Worm (Caenorhabditis elegans) whole organism, late embryonic: ENCODE data around the gene htas-1.

ENCODE experiments used
- F13H6.1 ChIP-seq: sonication (generic microtip); optimal IDR thresholded peaks from 2 replicates; lab custom pipeline; 2016; ENCODE audit warnings: missing genetic modification characterization, missing compliant biosample characterization
- K02D7.2 ChIP-seq: sonication (generic microtip); optimal IDR thresholded peaks from 2 replicates; lab custom pipeline; 2017; ENCODE audit warnings: mild to moderate bottlenecking, missing genetic modification characterization, missing compliant biosample characterization
- T23F11.4 ChIP-seq: fragments of 200-800 bp; sonication (Bioruptor generic); optimal IDR thresholded peaks from 2 replicates; lab custom pipeline; 2018; ENCODE audit warnings: mild to moderate bottlenecking, missing genetic modification characterization, missing compliant biosample characterization
- ahr-1 ChIP-seq: sonication (generic microtip); optimal IDR thresholded peaks from 2 replicates; lab custom pipeline; 2016; ENCODE audit warnings: missing genetic modification characterization, missing compliant biosample characterization
- ama-1 ChIP-seq: fragments of 150-350 bp; optimal IDR thresholded peaks from 2 replicates; lab custom pipeline; 2014
- ceh-18 ChIP-seq: sonication (generic microtip); optimal IDR thresholded peaks from 2 replicates; lab custom pipeline; 2016; ENCODE audit warnings: missing genetic modification characterization, missing compliant biosample characterization
- ceh-19 ChIP-seq: fragments of 200-800 bp; sonication (Bioruptor generic); optimal IDR thresholded peaks from 2 replicates; lab custom pipeline; 2018; ENCODE audit warnings: mild to moderate bottlenecking, missing genetic modification characterization, missing compliant biosample characterization
- ceh-2 ChIP-seq: sonication (generic microtip); optimal IDR thresholded peaks from 2 replicates; lab custom pipeline; 2016; ENCODE audit warnings: missing genotype, missing genetic modification characterization, missing compliant biosample characterization
- ceh-22 ChIP-seq: sonication (generic microtip); optimal IDR thresholded peaks from 2 replicates; lab custom pipeline; 2017; ENCODE audit warnings: missing biosample characterization, missing genetic modification characterization
- ceh-31 ChIP-seq: sonication (generic microtip); optimal IDR thresholded peaks from 2 replicates; lab custom pipeline; 2016; ENCODE audit warnings: missing genetic modification characterization, missing compliant biosample characterization
- ceh-34 ChIP-seq: sonication (generic microtip); optimal IDR thresholded peaks from 2 replicates; lab custom pipeline; 2016; ENCODE audit warnings: mild to moderate bottlenecking, missing genetic modification characterization, missing compliant biosample characterization
- ceh-9 ChIP-seq: sonication (generic microtip); optimal IDR thresholded peaks from 2 replicates; lab custom pipeline; 2016; ENCODE audit warnings: mild to moderate bottlenecking, missing genetic modification characterization, inconsistent platforms, missing compliant biosample characterization
- che-1 ChIP-seq: sonication (generic microtip); optimal IDR thresholded peaks from 2 replicates; lab custom pipeline; 2016; ENCODE audit warnings: mild to moderate bottlenecking, missing genetic modification characterization, missing compliant biosample characterization
- elt-2 ChIP-seq: sonication (generic microtip); optimal IDR thresholded peaks from 2 replicates; lab custom pipeline; 2016; ENCODE audit warnings: missing genetic modification reagents, missing genetic modification characterization, missing compliant biosample characterization
- hlh-30 ChIP-seq: sonication (generic microtip); optimal IDR thresholded peaks from 2 replicates; lab custom pipeline; 2017; ENCODE audit warnings: antibody characterized with exemption, missing genetic modification characterization, missing compliant biosample characterization; ENCODE audit not compliant: insufficient read depth
- madf-2 ChIP-seq: sonication (generic microtip); optimal IDR thresholded peaks from 2 replicates; lab custom pipeline; 2017; ENCODE audit warnings: missing genetic modification characterization, missing compliant biosample characterization
- nfya-1 ChIP-seq: sonication (generic microtip); optimal IDR thresholded peaks from 2 replicates; lab custom pipeline; 2017; ENCODE audit warnings: missing genetic modification characterization, mild to moderate bottlenecking, missing compliant biosample characterization, antibody characterized with exemption, moderate library complexity
- nhr-232 ChIP-seq: sonication (generic microtip); optimal IDR thresholded peaks from 2 replicates; lab custom pipeline; 2016; ENCODE audit warnings: missing genetic modification characterization, missing compliant biosample characterization
- odd-2 ChIP-seq: sonication (generic microtip); optimal IDR thresholded peaks from 2 replicates; lab custom pipeline; 2017; ENCODE audit warnings: antibody characterized with exemption, mild to moderate bottlenecking, missing genetic modification characterization, missing compliant biosample characterization
- pat-9 ChIP-seq: fragments of 200-800 bp; sonication (Bioruptor generic); optimal IDR thresholded peaks from 2 replicates; lab custom pipeline; 2018; ENCODE audit warnings: mild to moderate bottlenecking, missing genetic modification characterization, moderate library complexity, missing compliant biosample characterization
- pax-1 ChIP-seq: fragments of 150-350 bp; optimal IDR thresholded peaks from 2 replicates; lab custom pipeline; 2014; ENCODE audit warnings: missing biosample characterization, missing genetic modification characterization
- pha-2 ChIP-seq: sonication (generic microtip); optimal IDR thresholded peaks from 2 replicates; lab custom pipeline; 2017; ENCODE audit warnings: mild to moderate bottlenecking, missing genetic modification characterization, missing compliant biosample characterization
- pqm-1 ChIP-seq: sonication (generic microtip); optimal IDR thresholded peaks from 2 replicates; lab custom pipeline; 2016; ENCODE audit warnings: missing genetic modification characterization, missing compliant biosample characterization
- ref-2 ChIP-seq: sonication (generic microtip); optimal IDR thresholded peaks from 2 replicates; lab custom pipeline; 2016; ENCODE audit warnings: missing genetic modification characterization, missing compliant biosample characterization
- rnt-1 ChIP-seq: sonication (generic microtip); optimal IDR thresholded peaks from 2 replicates; lab custom pipeline; 2016; ENCODE audit warnings: missing genetic modification characterization, missing compliant biosample characterization
- sdc-2 ChIP-seq: sonication (generic microtip); optimal IDR thresholded peaks from 2 replicates; lab custom pipeline; 2016; ENCODE audit warnings: missing genotype, missing genetic modification characterization, missing compliant biosample characterization
- sox-2 ChIP-seq: fragments of 200-800 bp; sonication (Bioruptor generic); IDR thresholded peaks from 2 replicates; pipeline ENCODE4 v1.3.6; 2022; ENCODE audit warnings: missing genetic modification reagents, missing genetic modification characterization, missing compliant biosample characterization
- syd-9 ChIP-seq: sonication (generic microtip); optimal IDR thresholded peaks from 2 replicates; lab custom pipeline; 2016; ENCODE audit warnings: mild to moderate bottlenecking, missing genetic modification characterization, moderate library complexity, missing compliant biosample characterization
- tbx-7 ChIP-seq: sonication (generic microtip); optimal IDR thresholded peaks from 2 replicates; lab custom pipeline; 2016; ENCODE audit warnings: missing genotype, missing genetic modification characterization, missing compliant biosample characterization
- ttx-3 ChIP-seq: sonication (generic microtip); optimal IDR thresholded peaks from 2 replicates; lab custom pipeline; 2016; ENCODE audit warnings: missing genetic modification reagents, missing genetic modification characterization, missing compliant biosample characterization
- unc-3 ChIP-seq, 2 experiments: fragments of 200-800 bp in 1 of 2; sonication (Bioruptor generic) in 1 of 2; sonication (generic microtip) in 1 of 2; conservative IDR thresholded peaks in 1 of 2; optimal IDR thresholded peaks in 1 of 2; 2 replicates each; pipeline versions ENCODE4 v1.3.6 to Lab custom; 2016 to 2022; ENCODE audit warnings: missing compliant biosample characterization in 2 of 2, missing genetic modification characterization in 2 of 2, missing genetic modification reagents in 1 of 2
- unc-42 ChIP-seq: sonication (generic microtip); optimal IDR thresholded peaks from 2 replicates; lab custom pipeline; 2016; ENCODE audit warnings: missing genotype, missing genetic modification characterization, missing compliant biosample characterization
- zip-5 ChIP-seq: sonication (generic microtip); optimal IDR thresholded peaks from 2 replicates; lab custom pipeline; 2016; ENCODE audit warnings: missing genetic modification characterization, missing compliant biosample characterization
- ztf-16 ChIP-seq: sonication (generic microtip); optimal IDR thresholded peaks from 2 replicates; lab custom pipeline; 2017; ENCODE audit warnings: missing genetic modification characterization, missing compliant biosample characterization

Gene htas-1

ce11 chrIV:9676535-9676934, 6.8 kb downstream of the htas-1 start:
- TF ChIP-seq syd-9 (no peak), elt-2 (tag; lab: Kevin White, UChicago) (peak; percentile 34), nfya-1 (tag; lab: Kevin White, UChicago) (no peak), sdc-2 (no peak), pax-1 (no peak), ahr-1 (tag; lab: Kevin White, UChicago) (no peak), madf-2 (tag; lab: Kevin White, UChicago) (no peak)

DNA sequence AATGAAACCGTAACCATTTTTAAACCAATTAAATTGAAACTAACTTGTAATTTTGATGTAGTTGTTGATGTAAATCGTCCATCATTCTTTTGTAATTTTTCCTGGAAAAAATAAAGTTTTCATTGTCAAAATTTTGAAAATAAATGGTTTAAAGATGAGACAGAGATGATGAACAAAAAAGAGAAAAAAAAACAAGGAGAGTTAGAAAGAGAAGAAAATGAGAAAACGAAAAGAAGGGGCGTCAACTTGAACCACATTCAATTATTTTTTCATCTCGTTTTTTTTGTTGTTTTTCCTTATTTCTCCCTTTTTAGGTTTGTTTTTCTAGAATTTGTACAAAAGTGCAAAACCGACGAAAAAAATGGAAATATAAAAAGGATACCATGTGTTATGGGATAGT, 7.8 kb downstream of the htas-1 start, which contains the start of gene nhr-34:
Gene nhr-34 (minus strand): TSS at position 101 of the 400 bp plus-strand sequence.
- peak; percentile 14 for TF ChIP-seq unc-42 (tag; lab: Kevin White, UChicago)
- no peak for TF ChIP-seq T23F11.4 (GFP tag; lab: Kevin White, UChicago)
- TF ChIP-seq, all 69 proteins: peak for 1

DNA sequence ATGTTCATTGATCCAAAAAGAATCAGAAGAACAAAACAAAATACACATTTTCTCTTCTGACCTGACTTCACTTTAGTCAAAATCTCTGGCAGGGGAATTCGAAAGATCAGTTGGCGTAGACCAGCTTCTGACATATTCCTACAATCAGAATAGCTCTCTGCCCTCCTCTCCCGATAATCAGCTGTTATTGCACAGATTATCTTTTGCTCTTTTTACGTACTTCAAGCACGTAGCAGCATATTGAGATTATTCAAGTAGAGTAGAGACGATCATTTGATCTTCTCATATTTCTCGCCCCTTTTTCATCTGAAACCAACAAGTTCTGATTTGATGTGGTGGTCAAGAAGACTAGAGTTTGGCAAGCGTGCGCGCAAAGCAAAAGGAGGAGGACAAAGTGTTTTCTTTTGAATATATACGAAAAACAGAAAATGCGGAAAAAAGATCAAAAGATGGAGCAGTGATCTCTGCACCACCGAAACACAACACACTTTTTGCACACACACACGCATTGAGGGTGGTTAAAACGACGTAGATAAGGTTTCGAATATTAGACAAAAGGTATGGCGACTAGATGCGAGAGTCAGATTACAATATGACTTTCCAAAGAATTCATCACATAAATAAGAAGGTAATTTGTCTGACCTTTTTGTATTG, 9.5 kb downstream of the htas-1 start:
- TF ChIP-seq pqm-1 = no peak
- TF ChIP-seq pha-2 (tag; lab: Kevin White, UChicago) = no peak
- no peak for TF ChIP-seq zip-5 (tag; lab: Kevin White, UChicago)
- TF ChIP-seq, all 69 proteins: peak for 0

DNA sequence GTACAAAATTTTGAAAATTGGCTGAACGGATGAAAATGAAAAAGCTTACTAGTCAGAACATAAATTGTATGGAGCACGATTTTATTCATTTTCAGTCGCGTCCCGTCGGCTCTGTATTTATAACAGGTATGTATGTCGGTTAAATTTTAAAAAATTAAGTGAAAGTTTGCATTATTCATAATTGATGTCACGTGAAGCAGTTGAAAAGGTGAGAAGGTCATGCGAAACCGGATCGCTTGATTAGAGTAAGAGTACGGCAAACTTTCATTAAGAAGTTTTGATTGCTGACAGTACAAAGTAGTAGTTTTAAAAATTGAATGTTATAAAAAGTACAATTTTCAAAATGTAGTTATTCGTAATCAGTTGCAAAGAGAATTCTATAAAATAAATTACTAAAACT, 10.1 kb downstream of the htas-1 start:
- TF ChIP-seq sdc-2 (no peak), ttx-3 (tag; lab: Kevin White, UChicago) (no peak), rnt-1 (tag; lab: Kevin White, UChicago) (no peak), ama-1 (lab: Kevin White, UChicago) (no peak), ceh-22 (no peak), nhr-232 (no peak), pat-9 (no peak), ref-2 (no peak), K02D7.2 (tag; lab: Kevin White, UChicago) (no peak), ceh-2 (tag; lab: Kevin White, UChicago) (no peak), ceh-31 (tag; lab: Kevin White, UChicago) (no peak), odd-2 (tag; lab: Kevin White, UChicago) (no peak), ceh-9 (tag; lab: Kevin White, UChicago) (no peak), ztf-16 (no peak)
- TF ChIP-seq, all 69 proteins: peak for 0

DNA sequence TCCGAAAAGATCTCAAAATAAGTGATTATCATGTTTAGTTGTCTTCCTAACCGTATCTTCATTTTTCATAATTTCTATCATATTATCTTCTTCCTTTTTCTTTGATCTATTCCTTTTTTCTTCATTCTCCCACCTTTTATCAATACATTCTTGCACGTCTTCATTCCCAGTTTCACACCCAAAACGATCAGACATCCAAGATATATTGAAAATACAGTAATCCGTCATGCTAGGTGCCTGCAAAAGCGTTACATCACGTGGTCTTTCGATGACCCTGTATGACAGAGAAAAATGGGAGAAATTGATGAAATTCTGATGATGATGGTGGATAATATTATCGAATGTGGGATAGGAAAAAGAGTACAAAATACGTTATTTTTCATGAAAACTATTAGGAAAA, 10.9 kb downstream of the htas-1 start:
- TF ChIP-seq hlh-30 (peak; percentile 30), tbx-7 (tag; lab: Kevin White, UChicago) (no peak)

DNA sequence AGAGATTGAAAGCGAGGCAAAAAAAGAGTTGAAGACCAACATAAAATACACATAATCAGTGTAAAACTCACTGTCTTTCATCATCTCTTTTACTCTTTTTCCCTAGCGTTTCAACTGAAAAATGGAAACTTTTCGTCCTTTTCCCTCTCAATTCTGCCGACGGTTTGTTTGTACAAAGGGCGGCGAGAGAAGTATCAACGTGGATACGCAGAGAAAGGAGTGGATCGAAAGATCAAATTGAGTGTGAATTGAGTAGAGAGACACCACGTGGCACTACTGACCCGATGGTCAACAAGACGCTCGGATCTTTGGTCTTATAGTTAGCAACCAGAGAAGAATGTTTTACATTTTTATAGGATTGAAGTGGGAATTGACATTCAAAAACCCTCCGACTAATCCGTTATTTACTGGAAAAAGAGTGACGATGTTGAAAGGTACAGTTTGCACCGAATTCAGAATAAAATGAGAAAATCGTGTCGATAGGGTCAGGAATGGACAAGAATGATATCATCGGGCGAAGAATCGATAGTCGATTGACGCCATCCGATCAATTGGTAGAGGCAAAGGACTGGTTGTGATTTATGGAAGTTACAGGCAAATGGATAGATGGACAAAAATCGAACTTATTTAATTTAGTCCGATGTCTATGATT, 12.2 kb downstream of the htas-1 start:
- TF ChIP-seq ceh-18 (tag; lab: Kevin White, UChicago) (peak; percentile 14), F13H6.1 (peak; percentile 30), ceh-31 (tag; lab: Kevin White, UChicago) (no peak), hlh-30 (peak; percentile 48), ceh-34 (tag; lab: Kevin White, UChicago) (peak; percentile 18), unc-3 (GFP tag; conservative IDR thresholded peaks at IDR 0.05; lab: Robert Waterston, UW) (no peak), unc-3 (tag; optimal IDR thresholded peaks at IDR 0.05; lab: Kevin White, UChicago) (no peak), ceh-19 (no peak), sox-2 (GFP tag; lab: Robert Waterston, UW) (no peak), che-1 (tag; lab: Kevin White, UChicago) (no peak), tbx-7 (tag; lab: Kevin White, UChicago) (no peak), pqm-1 (peak; percentile 10), pha-2 (tag; lab: Kevin White, UChicago) (no peak), madf-2 (tag; lab: Kevin White, UChicago) (no peak)
